Worm (Caenorhabditis elegans) whole organism, midembryonic: ENCODE results near the gene ugt-12.

Source experiments
- T22C8.4 ChIP-seq: fragments of 200-800 bp; sonication (Bioruptor generic); IDR thresholded peaks from 2 replicates; pipeline ENCODE4 v1.3.6; 2022; ENCODE audit warnings: missing genetic modification characterization, missing compliant biosample characterization
- cog-1 ChIP-seq: sonication (generic microtip); optimal IDR thresholded peaks from 2 replicates; lab custom pipeline; 2016; ENCODE audit warnings: missing genetic modification characterization, missing compliant biosample characterization
- flt-1 ChIP-seq: fragments of 200-800 bp; sonication (Bioruptor generic); IDR thresholded peaks from 2 replicates; pipeline ENCODE4 v1.3.6; 2022; ENCODE audit warnings: missing genetic modification characterization, missing compliant biosample characterization
- klf-2 ChIP-seq: fragments of 200-800 bp; sonication (Bioruptor generic); conservative IDR thresholded peaks from 2 replicates; pipeline ENCODE4 v1.3.6; 2022; ENCODE audit warnings: missing genetic modification reagents, missing genetic modification characterization, missing compliant biosample characterization
- med-1 ChIP-seq: sonication (generic microtip); optimal IDR thresholded peaks from 2 replicates; lab custom pipeline; 2017; ENCODE audit warnings: missing genetic modification characterization, mild to moderate bottlenecking, missing compliant biosample characterization, antibody characterized with exemption, missing genetic modification reagents; ENCODE audit not compliant: insufficient read depth
- ref-1 ChIP-seq: fragments of 200-800 bp; sonication (Bioruptor generic); conservative IDR thresholded peaks from 2 replicates; pipeline ENCODE4 v1.3.6; 2022; ENCODE audit warnings: missing genetic modification reagents, missing genetic modification characterization, missing compliant biosample characterization
- ztf-23 ChIP-seq: fragments of 200-800 bp; sonication (Bioruptor generic); IDR thresholded peaks from 2 replicates; pipeline ENCODE4 v1.3.6; 2022; ENCODE audit warnings: missing genetic modification reagents, missing genetic modification characterization, missing compliant biosample characterization
- ztf-29 ChIP-seq: fragments of 200-800 bp; sonication (Bioruptor generic); IDR thresholded peaks from 2 replicates; pipeline ENCODE4 v1.3.6; 2022; ENCODE audit warnings: missing genetic modification reagents, missing genetic modification characterization, missing compliant biosample characterization

DNA sequence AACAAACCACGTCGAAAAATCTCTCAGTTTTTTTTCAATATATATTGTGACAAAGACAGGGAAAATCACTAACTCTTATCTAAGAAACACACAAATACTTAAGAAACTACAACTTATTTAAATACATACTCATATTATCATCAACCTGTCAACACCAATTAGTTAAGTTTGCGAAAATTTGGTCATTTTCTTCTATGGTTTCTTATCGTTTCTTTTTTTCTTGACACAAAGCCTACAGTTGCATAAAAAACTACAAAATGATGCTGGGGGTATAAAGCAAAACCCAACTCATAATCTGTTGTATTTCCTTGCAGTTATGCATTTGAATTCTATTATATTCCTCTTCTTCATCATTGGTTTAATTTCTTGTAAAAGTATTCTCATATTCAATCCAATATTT is 11.6 kb upstream of the ugt-12 start, which contains the start of gene ugt-67:
- no peak for TF ChIP-seq flt-1 (GFP tag; lab: Robert Waterston, UW)
- TF ChIP-seq cog-1 (tag; lab: Kevin White, UChicago), result no peak
- TF ChIP-seq ref-1 (GFP tag; lab: Robert Waterston, UW), result no peak
- TF ChIP-seq klf-2 (GFP tag; lab: Robert Waterston, UW), result no peak
- no peak for TF ChIP-seq ztf-29 (GFP tag; lab: Robert Waterston, UW)
- no peak for TF ChIP-seq med-1 (GFP tag; lab: Kevin White, UChicago)
- TF ChIP-seq ztf-23, result no peak
- TF ChIP-seq T22C8.4 (GFP tag; lab: Robert Waterston, UW), result no peak
